Worm (Caenorhabditis elegans): Measurements from ENCODE around the gene lgc-5.

- TF ChIP-seq F55B11.4 (tag; optimal IDR thresholded peaks at IDR 0.05; ENCODE audit: borderline replicate concordance, insufficient read depth) (no peak), F49E8.2 (tag; optimal IDR thresholded peaks at IDR 0.05; ENCODE audit: insufficient read depth) (no peak), unc-62 (GFP tag; optimal IDR thresholded peaks at IDR 0.05) (no peak), ama-1 (optimal IDR thresholded peaks at IDR 0.05) (no peak), ama-1 (GFP tag; optimal IDR thresholded peaks at IDR 0.05) (no peak)
These were observed 2.8 kb upstream of the lgc-5 start, which contains the start of gene lgc-6 for ce11 chrIV:8339636-8340035.
